Worm (Caenorhabditis elegans): ENCODE results near the gene pcdr-1.

- TF ChIP-seq zag-1 (tag; optimal IDR thresholded peaks at IDR 0.05) = no peak
- TF ChIP-seq lin-39 (tag; optimal IDR thresholded peaks at IDR 0.05) = no peak
- TF ChIP-seq lin-15B (tag; optimal IDR thresholded peaks at IDR 0.05) = no peak
- no peak for TF ChIP-seq unc-39 (tag; optimal IDR thresholded peaks at IDR 0.05)
- TF ChIP-seq snpc-4 (tag; optimal IDR thresholded peaks at IDR 0.05) = no peak
- TF ChIP-seq aly-2 (tag; optimal IDR thresholded peaks at IDR 0.05) = no peak
Observed at ce11 chrX:15700220-15700619, 33.7 kb downstream of the pcdr-1 start.

Measured in whole organism, L3 larva.